Fruit fly (Drosophila melanogaster): ENCODE results near the gene MED10.

MED10 gene

dm6 chr3L:16193851-16194709, 37.8 kb upstream of the MED10 start (continued):
- TF ChIP-seq CG2129 (GFP tag; IDR thresholded peaks at IDR 0.05; ENCODE audit: partially characterized antibody) (no peak), CG32767 (GFP tag; IDR thresholded peaks at IDR 0.05) (no peak), Poxn (GFP tag; IDR thresholded peaks at IDR 0.05) (no peak), ATbp (GFP tag; optimal IDR thresholded peaks at IDR 0.05) (peak; percentile 75), CG9609 (GFP tag; optimal IDR thresholded peaks at IDR 0.05) (no peak), ewg (GFP tag; optimal IDR thresholded peaks at IDR 0.05) (peak; percentile 15), HmgZ (tag; optimal IDR thresholded peaks at IDR 0.05) (no peak), pros (GFP tag; optimal IDR thresholded peaks at IDR 0.05) (no peak), Ptx1 (GFP tag; IDR thresholded peaks at IDR 0.05) (no peak), E2f2 (GFP tag; IDR thresholded peaks at IDR 0.05) (no peak), lola (GFP tag; optimal IDR thresholded peaks at IDR 0.05) (peak in 1 of 3 experiments; percentile 50), Mrtf (GFP tag; IDR thresholded peaks at IDR 0.05) (no peak), Tbp (GFP tag; optimal IDR thresholded peaks at IDR 0.05) (no peak), odd (GFP tag; optimal IDR thresholded peaks at IDR 0.05) (peak; percentile 41), unpg (GFP tag; optimal IDR thresholded peaks at IDR 0.05) (peak; percentile 38), CG2120 (GFP tag; optimal IDR thresholded peaks at IDR 0.05) (no peak), Stat92E (GFP tag; optimal IDR thresholded peaks at IDR 0.05) (no peak), sug (tag; optimal IDR thresholded peaks at IDR 0.05) (no peak), dan (GFP tag; IDR thresholded peaks at IDR 0.05) (no peak), tin (GFP tag; optimal IDR thresholded peaks at IDR 0.05) (no peak), CG6175 (GFP tag; IDR thresholded peaks at IDR 0.05) (no peak), CG15601 (tag; optimal IDR thresholded peaks at IDR 0.05) (peak; percentile 66), CG7745 (tag; optimal IDR thresholded peaks at IDR 0.05) (no peak), Ets97D (GFP tag; optimal IDR thresholded peaks at IDR 0.05) (no peak), gfzf (GFP tag; optimal IDR thresholded peaks at IDR 0.05) (no peak), Awh (GFP tag; IDR thresholded peaks at IDR 0.05) (0 out of 2 replicates have a peak, but pooled peaks have one; percentile 23), slbo (GFP tag; IDR thresholded peaks at IDR 0.05) (no peak), run (tag; optimal IDR thresholded peaks at IDR 0.05) (peak; percentile 10), NfI (GFP tag; optimal IDR thresholded peaks at IDR 0.05) (no peak), Max (GFP tag; optimal IDR thresholded peaks at IDR 0.05) (no peak), Hr39 (optimal IDR thresholded peaks at IDR 0.05) (no peak), CG12104 (GFP tag; optimal IDR thresholded peaks at IDR 0.05) (no peak), CG12071 (GFP tag; optimal IDR thresholded peaks at IDR 0.05) (peak; percentile 42), sisA (GFP tag; IDR thresholded peaks at IDR 0.05) (no peak), jing (GFP tag; optimal IDR thresholded peaks at IDR 0.05) (no peak), CG17568 (GFP tag; optimal IDR thresholded peaks at IDR 0.05) (peak; percentile 41), HmgD (GFP tag; optimal IDR thresholded peaks at IDR 0.05) (no peak), CG1233 (GFP tag; optimal IDR thresholded peaks at IDR 0.05) (no peak), ssp (GFP tag; IDR thresholded peaks at IDR 0.05) (no peak), nom (GFP tag; optimal IDR thresholded peaks at IDR 0.05) (peak; percentile 85), twi (tag; optimal IDR thresholded peaks at IDR 0.05) (peak; percentile 73), CG7372 (GFP tag; IDR thresholded peaks at IDR 0.05) (no peak), bsh (GFP tag; optimal IDR thresholded peaks at IDR 0.05) (peak; percentile 63 to 65), CG13424 (tag; optimal IDR thresholded peaks at IDR 0.05) (peak; percentile 1), CG6791 (GFP tag; IDR thresholded peaks at IDR 0.05; ENCODE audit: partially characterized antibody) (no peak), wor (GFP tag; IDR thresholded peaks at IDR 0.05) (no peak), CG11504 (tag; optimal IDR thresholded peaks at IDR 0.05) (peak; percentile 15), CG17328 (GFP tag; IDR thresholded peaks at IDR 0.05) (0 out of 2 replicates have a peak, but pooled peaks have one; percentile 10), CG11247 (GFP tag; IDR thresholded peaks at IDR 0.05) (no peak)

All from whole organism, embryonic.